Fruit fly (Drosophila melanogaster) S2 (cell line): Measurements from ENCODE around the gene Dred.

Experiments used
- CG8478 ChIP-seq: fragments of >200 bp; optimal IDR thresholded peaks from 2 replicates; lab custom pipeline; 2018
- CTCF ChIP-seq, 2 experiments: fragments of >200 bp; optimal IDR thresholded peaks; 2 replicates each; lab custom pipeline; 2018

dm6 chr3L:19556738-19557137 lies 12.7 kb upstream of the Dred start:
- TF ChIP-seq CG8478 (lab: Kevin White, UChicago): no peak
- TF ChIP-seq CTCF (optimal IDR thresholded peaks at IDR 0.05; lab: Kevin White, UChicago): no peak
